Fruit fly (Drosophila melanogaster): ENCODE measurements around the gene Ilp6.
A peak's percentile ranks its signal among the peaks of the same experiment; 100 is the strongest.

The Ilp6 gene

DNA sequence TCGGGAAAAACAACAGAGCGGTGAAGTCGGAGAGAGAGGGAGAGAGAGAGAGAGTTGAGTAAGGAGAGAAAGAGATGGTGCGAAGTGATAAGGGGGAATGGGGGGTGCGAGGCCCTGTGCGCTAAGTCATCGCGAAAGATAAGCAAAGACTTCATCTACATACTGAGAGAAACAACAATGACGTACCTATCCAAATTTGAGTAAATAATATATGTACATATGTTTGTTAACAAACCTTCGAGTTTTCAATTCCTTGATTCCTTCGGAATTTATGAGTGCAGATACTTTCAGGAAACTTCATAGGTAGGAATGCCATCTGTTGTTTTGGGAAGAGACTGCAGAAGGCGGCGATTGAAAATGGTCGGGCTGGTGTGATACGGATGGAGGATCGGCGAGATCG is 2.0 kb upstream of the Ilp6 start (continued):
- no peak for TF ChIP-seq Jra (GFP tag; optimal IDR thresholded peaks at IDR 0.05)
- no peak for TF ChIP-seq woc (GFP tag; optimal IDR thresholded peaks at IDR 0.05)
- no peak for TF ChIP-seq CG9705 (GFP tag; optimal IDR thresholded peaks at IDR 0.05)
- TF ChIP-seq dl (GFP tag; optimal IDR thresholded peaks at IDR 0.05; ENCODE audit: insufficient read depth in 1 of 2, partially characterized antibody in 2 of 2) = no peak
- peak; percentile 32 for TF ChIP-seq Sp1 (GFP tag; optimal IDR thresholded peaks at IDR 0.05)
- no peak for TF ChIP-seq Rel (GFP tag; optimal IDR thresholded peaks at IDR 0.05)
- TF ChIP-seq Rel (tag; optimal IDR thresholded peaks at IDR 0.05) = no peak
- TF ChIP-seq GATAd (GFP tag; optimal IDR thresholded peaks at IDR 0.05) = no peak

- TF ChIP-seq foxo (GFP tag; optimal IDR thresholded peaks at IDR 0.05) (no peak), Dif (GFP tag; optimal IDR thresholded peaks at IDR 0.05; ENCODE audit: partially characterized antibody) (peak; percentile 17), usp (GFP tag; optimal IDR thresholded peaks at IDR 0.05) (no peak), rgr (GFP tag; optimal IDR thresholded peaks at IDR 0.05) (no peak), dsf (GFP tag; optimal IDR thresholded peaks at IDR 0.05; ENCODE audit: borderline replicate concordance) (no peak), OdsH (GFP tag; optimal IDR thresholded peaks at IDR 0.05) (no peak), Hr78 (GFP tag; optimal IDR thresholded peaks at IDR 0.05) (no peak), lola (GFP tag; optimal IDR thresholded peaks at IDR 0.05) (no peak), jim (GFP tag; optimal IDR thresholded peaks at IDR 0.05) (no peak), Mio (GFP tag; optimal IDR thresholded peaks at IDR 0.05) (no peak), Myc (optimal IDR thresholded peaks at IDR 0.05) (no peak), woc (GFP tag; optimal IDR thresholded peaks at IDR 0.05) (no peak), fru (GFP tag; optimal IDR thresholded peaks at IDR 0.05) (no peak), sv (GFP tag; optimal IDR thresholded peaks at IDR 0.05) (no peak), dl (GFP tag; optimal IDR thresholded peaks at IDR 0.05; ENCODE audit: insufficient read depth in 1 of 2, partially characterized antibody in 2 of 2) (peak in 1 of 2 experiments; percentile 30), CrebA (GFP tag; optimal IDR thresholded peaks at IDR 0.05; ENCODE audit: borderline replicate concordance) (no peak)
Measured at dm6 chrX:2334025-2334424, 433 bp downstream of the Ilp6 start.

dm6 chrX:2332784-2333183 is 1.7 kb downstream of the Ilp6 start:
- TF ChIP-seq Hr83 (GFP tag; optimal IDR thresholded peaks at IDR 0.05; ENCODE audit: poor library complexity, severe bottlenecking) (no peak), OdsH (GFP tag; optimal IDR thresholded peaks at IDR 0.05) (no peak), HLH106 (tag; optimal IDR thresholded peaks at IDR 0.05) (no peak), Vsx2 (GFP tag; optimal IDR thresholded peaks at IDR 0.05; ENCODE audit: partially characterized antibody) (no peak), Dif (GFP tag; optimal IDR thresholded peaks at IDR 0.05; ENCODE audit: partially characterized antibody) (no peak), sv (GFP tag; optimal IDR thresholded peaks at IDR 0.05) (no peak), Rel (GFP tag; optimal IDR thresholded peaks at IDR 0.05) (no peak), Rel (tag; optimal IDR thresholded peaks at IDR 0.05) (peak; percentile 78)

DNA sequence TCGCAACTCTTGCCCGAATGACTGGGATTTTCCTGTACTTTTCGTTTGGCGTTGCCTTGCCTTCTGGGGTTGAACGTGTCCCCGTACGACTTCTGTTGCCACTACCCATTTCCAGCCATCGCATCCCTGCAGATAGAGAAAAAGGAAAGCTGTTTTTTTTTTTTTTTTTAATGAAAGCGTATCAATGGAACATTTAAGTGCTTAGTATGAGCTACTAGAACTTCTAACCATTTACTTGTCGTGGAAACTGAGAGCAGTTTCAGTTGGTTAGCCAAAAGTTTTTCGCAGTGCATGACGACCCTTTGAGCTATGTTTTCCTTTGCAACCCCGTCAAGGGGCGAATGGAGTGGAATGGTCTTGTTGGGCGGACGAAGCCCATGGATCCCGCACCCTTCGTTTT is 5.1 kb downstream of the Ilp6 start:
- TF ChIP-seq N (GFP tag; optimal IDR thresholded peaks at IDR 0.05) (no peak), OdsH (GFP tag; optimal IDR thresholded peaks at IDR 0.05) (peak; percentile 73), woc (GFP tag; optimal IDR thresholded peaks at IDR 0.05) (peak; percentile 57), Myc (optimal IDR thresholded peaks at IDR 0.05) (no peak), Jra (GFP tag; optimal IDR thresholded peaks at IDR 0.05) (peak; percentile 64), Rel (GFP tag; optimal IDR thresholded peaks at IDR 0.05) (no peak), Rel (tag; optimal IDR thresholded peaks at IDR 0.05) (no peak), psq (GFP tag; optimal IDR thresholded peaks at IDR 0.05) (peak; percentile 61), Hr78 (GFP tag; optimal IDR thresholded peaks at IDR 0.05) (no peak), h (GFP tag; optimal IDR thresholded peaks at IDR 0.05) (no peak), Hr83 (GFP tag; optimal IDR thresholded peaks at IDR 0.05; ENCODE audit: poor library complexity, severe bottlenecking) (no peak), CG32264 (GFP tag; optimal IDR thresholded peaks at IDR 0.05) (no peak), sv (GFP tag; optimal IDR thresholded peaks at IDR 0.05) (peak; percentile 67), brk (GFP tag; optimal IDR thresholded peaks at IDR 0.05) (no peak), Hnf4 (GFP tag; optimal IDR thresholded peaks at IDR 0.05) (peak; percentile 77), fru (GFP tag; optimal IDR thresholded peaks at IDR 0.05) (peak; percentile 82), GATAd (GFP tag; optimal IDR thresholded peaks at IDR 0.05) (no peak), dl (GFP tag; optimal IDR thresholded peaks at IDR 0.05; ENCODE audit: insufficient read depth in 1 of 2, partially characterized antibody in 2 of 2) (no peak), rgr (GFP tag; optimal IDR thresholded peaks at IDR 0.05) (peak; percentile 75), usp (GFP tag; optimal IDR thresholded peaks at IDR 0.05) (no peak), CrebA (GFP tag; optimal IDR thresholded peaks at IDR 0.05; ENCODE audit: borderline replicate concordance) (no peak), Abd-B (GFP tag; optimal IDR thresholded peaks at IDR 0.05) (no peak), Dfd (GFP tag; optimal IDR thresholded peaks at IDR 0.05) (no peak), Dif (GFP tag; optimal IDR thresholded peaks at IDR 0.05; ENCODE audit: partially characterized antibody) (no peak), pan (optimal IDR thresholded peaks at IDR 0.05) (no peak), Vsx2 (GFP tag; optimal IDR thresholded peaks at IDR 0.05; ENCODE audit: partially characterized antibody) (no peak), dsf (GFP tag; optimal IDR thresholded peaks at IDR 0.05; ENCODE audit: borderline replicate concordance) (no peak), HLH106 (tag; optimal IDR thresholded peaks at IDR 0.05) (peak; percentile 62), sage (GFP tag; optimal IDR thresholded peaks at IDR 0.05) (peak; percentile 14), br (GFP tag; optimal IDR thresholded peaks at IDR 0.05) (peak; percentile 78), foxo (GFP tag; optimal IDR thresholded peaks at IDR 0.05) (peak in 1 of 2 experiments; percentile 80), jim (GFP tag; optimal IDR thresholded peaks at IDR 0.05) (no peak), Sp1 (GFP tag; optimal IDR thresholded peaks at IDR 0.05) (peak; percentile 64), lola (GFP tag; optimal IDR thresholded peaks at IDR 0.05) (no peak), tai (GFP tag; optimal IDR thresholded peaks at IDR 0.05) (no peak), CG9705 (GFP tag; optimal IDR thresholded peaks at IDR 0.05) (no peak), dmrt93B (GFP tag; optimal IDR thresholded peaks at IDR 0.05) (no peak), ey (GFP tag; optimal IDR thresholded peaks at IDR 0.05) (peak; percentile 82), Mio (GFP tag; optimal IDR thresholded peaks at IDR 0.05) (no peak)

Measured in whole organism, wandering third instar larva.